Fruit fly (Drosophila melanogaster): Measurements from ENCODE around the gene CG9386.

DNA sequence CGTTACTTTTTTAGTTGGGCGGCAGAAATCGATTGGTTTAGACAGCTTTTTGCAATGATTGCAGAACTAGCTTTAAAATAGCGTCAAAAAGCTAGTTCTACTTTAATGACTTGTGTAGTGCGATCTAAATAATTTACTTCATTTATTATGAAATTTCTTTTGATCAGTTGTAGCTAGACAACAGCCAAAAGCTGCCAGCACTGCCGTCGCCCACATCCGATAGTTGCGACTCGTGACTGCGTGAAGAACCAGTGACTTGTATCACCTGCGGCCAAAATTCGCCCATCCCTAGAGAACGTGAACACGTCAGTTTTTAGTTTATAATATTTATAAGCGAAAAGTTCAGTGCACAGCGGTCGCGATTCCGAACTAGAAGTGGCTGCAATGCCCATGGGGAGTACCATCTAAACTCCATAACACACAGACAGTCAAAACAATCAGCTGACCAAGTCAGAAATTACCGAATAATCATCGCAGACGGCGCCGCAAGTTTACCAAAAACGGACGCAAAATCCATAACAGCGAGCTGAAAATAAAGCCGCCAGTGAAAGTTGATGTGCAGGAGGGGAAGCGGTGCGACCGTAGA, 31.5 kb upstream of the CG9386 start, which contains the start of gene P58IPK:
- TF ChIP-seq Adf1 (GFP tag; IDR thresholded peaks at IDR 0.05) (peak; percentile 66), seq (GFP tag; IDR thresholded peaks at IDR 0.05) (no peak), MESR4 (GFP tag; optimal IDR thresholded peaks at IDR 0.05) (peak; percentile 83), CG4617 (GFP tag; optimal IDR thresholded peaks at IDR 0.05; ENCODE audit: borderline replicate concordance) (peak; percentile 79), mam (GFP tag; optimal IDR thresholded peaks at IDR 0.05) (peak; percentile 85), pho (GFP tag; optimal IDR thresholded peaks at IDR 0.05) (peak; percentile 75), knrl (GFP tag; IDR thresholded peaks at IDR 0.05; ENCODE audit: partially characterized antibody) (peak; percentile 96), CG16815 (GFP tag; optimal IDR thresholded peaks at IDR 0.05) (peak; percentile 22), CG32772 (GFP tag; IDR thresholded peaks at IDR 0.05) (0 out of 2 replicates have a peak, but pooled peaks have one; percentile 13), Dfd (GFP tag; optimal IDR thresholded peaks at IDR 0.05) (no peak)

Data from whole organism, embryonic.